Worm (Caenorhabditis elegans): ENCODE data around the gene ire-1.

DNA sequence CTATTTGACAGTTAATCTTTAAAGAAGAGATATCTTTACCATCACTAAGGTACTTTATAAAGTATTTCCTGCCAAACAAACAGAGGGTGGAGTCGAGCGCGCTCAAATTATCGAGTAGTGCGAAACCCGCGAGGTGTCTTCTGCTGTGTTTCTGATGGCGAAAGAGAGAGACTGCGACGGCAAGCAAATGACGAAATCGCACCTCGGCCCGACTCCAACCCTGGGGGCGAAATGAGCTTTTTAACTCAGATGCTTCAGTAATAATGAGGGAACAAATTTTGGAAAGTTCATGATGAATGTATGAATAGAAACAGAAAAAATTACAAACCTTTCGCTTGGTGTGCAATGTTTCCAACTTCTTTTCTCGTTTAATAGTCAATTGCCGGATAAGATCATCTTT, 33.2 kb downstream of the ire-1 start:
- TF ChIP-seq nhr-237 (tag; optimal IDR thresholded peaks at IDR 0.05) (no peak), nhr-2 (tag; optimal IDR thresholded peaks at IDR 0.05) (no peak), sptf-1 (tag; optimal IDR thresholded peaks at IDR 0.05) (peak; percentile 17), ztf-11 (tag; optimal IDR thresholded peaks at IDR 0.05) (no peak), sem-2 (GFP tag; optimal IDR thresholded peaks at IDR 0.05) (no peak), tbx-8 (GFP tag; optimal IDR thresholded peaks at IDR 0.05) (no peak), lin-32 (GFP tag; optimal IDR thresholded peaks at IDR 0.05) (no peak), lin-13 (tag; optimal IDR thresholded peaks at IDR 0.05) (no peak), unc-62 (GFP tag; optimal IDR thresholded peaks at IDR 0.05) (no peak), pha-4 (tag; optimal IDR thresholded peaks at IDR 0.05) (no peak), lsy-2 (tag; optimal IDR thresholded peaks at IDR 0.05) (no peak), mep-1 (tag; optimal IDR thresholded peaks at IDR 0.05) (no peak), snpc-4 (tag; optimal IDR thresholded peaks at IDR 0.05) (no peak)
